Worm (Caenorhabditis elegans): ENCODE data around the gene F18C5.10.
A peak's percentile ranks its signal among the peaks of the same experiment; 100 is the strongest.

Gene F18C5.10

DNA sequence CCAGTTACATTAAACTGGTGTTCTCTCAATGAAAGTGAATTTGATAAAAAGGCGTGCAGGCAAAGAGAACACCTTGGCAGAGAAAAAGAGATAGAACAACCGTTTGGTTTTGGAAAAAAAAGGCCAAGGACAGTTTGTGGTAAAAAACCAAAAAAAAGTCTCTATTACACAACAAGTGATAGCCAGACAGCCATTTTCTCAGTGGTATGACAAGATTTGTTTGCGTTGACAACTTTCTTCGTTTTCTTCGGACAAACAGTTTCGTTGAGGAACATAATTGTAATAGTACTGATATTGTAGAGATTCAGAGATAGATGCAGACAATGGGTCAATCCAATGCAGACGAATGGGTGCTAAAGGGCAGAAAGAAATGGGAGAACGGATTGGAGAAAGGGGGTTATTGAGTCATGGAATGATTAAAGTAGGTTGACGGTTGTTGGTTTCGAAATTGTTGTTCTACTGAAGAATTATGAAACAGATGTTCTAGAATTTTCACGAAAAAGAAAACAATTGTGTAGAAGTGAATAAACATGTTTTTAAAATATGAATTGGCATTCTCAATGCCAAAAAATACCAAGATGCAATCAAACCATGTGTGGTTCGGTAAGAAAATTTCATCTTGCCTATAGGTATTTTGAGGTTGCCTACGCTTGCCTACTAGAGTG is 1.1 kb upstream of the F18C5.10 start (continued):
- no peak for TF ChIP-seq hrde-1 (tag; optimal IDR thresholded peaks at IDR 0.05; ENCODE audit: borderline replicate concordance)
- TF ChIP-seq egl-44 (GFP tag; IDR thresholded peaks at IDR 0.05): no peak
- TF ChIP-seq ztf-6 (GFP tag; IDR thresholded peaks at IDR 0.05): no peak
- no peak for TF ChIP-seq F39B2.1 (GFP tag; IDR thresholded peaks at IDR 0.05)
- no peak for TF ChIP-seq F52B5.7 (tag; optimal IDR thresholded peaks at IDR 0.05)
- no peak for TF ChIP-seq nfyb-1 (GFP tag; IDR thresholded peaks at IDR 0.05)
- peak; percentile 80 for TF ChIP-seq lin-40 (tag; optimal IDR thresholded peaks at IDR 0.05)
- no peak for TF ChIP-seq zim-3 (tag; optimal IDR thresholded peaks at IDR 0.05)
- TF ChIP-seq Y53F4B.3 (GFP tag; IDR thresholded peaks at IDR 0.05): no peak
- TF ChIP-seq ceh-100 (GFP tag; IDR thresholded peaks at IDR 0.05): no peak
- TF ChIP-seq F37B4.10 (GFP tag; IDR thresholded peaks at IDR 0.05): no peak
- TF ChIP-seq Y53G8AR.9 (GFP tag; conservative IDR thresholded peaks at IDR 0.05): no peak
- TF ChIP-seq attf-5 (GFP tag; optimal IDR thresholded peaks at IDR 0.05): no peak

DNA sequence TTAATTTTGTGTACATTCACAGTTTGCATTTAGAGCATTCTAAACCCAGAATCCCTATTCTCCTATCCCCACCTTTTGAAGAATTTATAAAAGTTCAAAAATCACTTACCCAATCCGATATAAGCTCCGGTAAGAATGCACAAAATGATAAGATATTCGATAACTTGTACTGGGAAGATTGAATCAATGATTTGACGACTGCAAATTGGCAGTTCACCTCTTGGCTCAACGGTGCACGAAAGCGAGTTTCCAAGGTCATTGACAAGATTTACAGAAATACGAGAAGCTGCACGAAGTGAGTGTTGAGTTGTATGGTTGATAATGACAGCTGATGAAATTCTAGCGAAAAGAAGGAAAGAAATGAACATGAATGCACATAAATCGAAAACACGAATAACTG is 953 bp downstream of the F18C5.10 start:
- no peak for TF ChIP-seq mcd-1 (GFP tag; IDR thresholded peaks at IDR 0.05)
- TF ChIP-seq him-1 (tag; optimal IDR thresholded peaks at IDR 0.05): no peak
- TF ChIP-seq ceh-91 (GFP tag; IDR thresholded peaks at IDR 0.05): no peak
- TF ChIP-seq madf-6 (GFP tag; IDR thresholded peaks at IDR 0.05): no peak

DNA sequence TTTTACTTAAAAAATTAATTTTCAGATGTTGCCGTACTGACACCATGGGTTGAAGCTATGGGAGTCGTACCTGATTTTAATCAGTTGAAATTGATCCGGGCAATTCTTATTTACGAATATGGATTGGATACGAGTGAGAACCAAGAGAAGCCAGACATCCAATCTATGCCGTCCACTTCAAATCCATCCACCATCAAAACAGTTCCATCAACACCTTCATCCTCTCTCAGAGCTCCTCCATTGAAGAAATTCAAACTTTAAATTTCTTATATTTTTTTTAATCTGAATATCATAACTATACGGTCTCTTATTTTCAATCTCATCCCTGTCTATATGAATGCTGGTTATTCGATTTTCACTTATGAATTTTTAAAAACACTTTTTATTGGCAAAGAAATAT is 2.4 kb downstream of the F18C5.10 start:
- TF ChIP-seq sdz-38 (tag; optimal IDR thresholded peaks at IDR 0.05) (no peak), K11D2.4 (GFP tag; IDR thresholded peaks at IDR 0.05) (0 out of 2 replicates have a peak, but pooled peaks have one; percentile 41), tbp1 (GFP tag; optimal IDR thresholded peaks at IDR 0.05) (peak; percentile 10), nhr-27 (tag; optimal IDR thresholded peaks at IDR 0.05) (no peak), lir-1 (GFP tag; conservative IDR thresholded peaks at IDR 0.05) (peak; percentile 34; the same call in 1 of the 2 replicates), C17E4.6 (GFP tag; IDR thresholded peaks at IDR 0.05) (0 out of 2 replicates have a peak, but pooled peaks have one; percentile 7), tlf-1 (GFP tag; optimal IDR thresholded peaks at IDR 0.05) (peak; percentile 28), ztf-18 (tag; optimal IDR thresholded peaks at IDR 0.05) (no peak), dox-1 (GFP tag; IDR thresholded peaks at IDR 0.05) (0 out of 2 replicates have a peak, but pooled peaks have one; percentile 18), hlh-26 (GFP tag; conservative IDR thresholded peaks at IDR 0.05) (no peak), ceh-91 (GFP tag; IDR thresholded peaks at IDR 0.05) (no peak), hmg-1.2 (GFP tag; IDR thresholded peaks at IDR 0.05) (peak; percentile 26; the same call in 1 of the 2 replicates), Y53G8AR.9 (GFP tag; conservative IDR thresholded peaks at IDR 0.05) (peak; percentile 79), nfyb-1 (GFP tag; IDR thresholded peaks at IDR 0.05) (peak; percentile 73), bed-2 (GFP tag; IDR thresholded peaks at IDR 0.05) (no peak), mel-28 (tag; optimal IDR thresholded peaks at IDR 0.05; ENCODE audit: borderline replicate concordance) (peak; percentile 52), ama-1 (optimal IDR thresholded peaks at IDR 0.05) (peak; percentile 75), ama-1 (GFP tag; optimal IDR thresholded peaks at IDR 0.05) (no peak), Y95B8A.8 (GFP tag; IDR thresholded peaks at IDR 0.05) (0 out of 2 replicates have a peak, but pooled peaks have one; percentile 27), pbrm-1 (GFP tag; IDR thresholded peaks at IDR 0.05) (0 out of 2 replicates have a peak, but pooled peaks have one; percentile 32), repo-1 (tag; optimal IDR thresholded peaks at IDR 0.05) (peak; percentile 64), ekl-4 (GFP tag; IDR thresholded peaks at IDR 0.05) (peak; percentile 60), cebp-1 (GFP tag; IDR thresholded peaks at IDR 0.05) (0 out of 2 replicates have a peak, but pooled peaks have one; percentile 29), cebp-1 (tag; optimal IDR thresholded peaks at IDR 0.05) (peak; percentile 59), rpc-1 (optimal IDR thresholded peaks at IDR 0.05) (no peak), rpc-1 (tag; optimal IDR thresholded peaks at IDR 0.05) (no peak), ceh-58 (GFP tag; IDR thresholded peaks at IDR 0.05) (no peak), hsf-1 (GFP tag; IDR thresholded peaks at IDR 0.05) (no peak), B0019.2 (GFP tag; conservative IDR thresholded peaks at IDR 0.05) (0 out of 2 replicates have a peak, but pooled peaks have one; percentile 16)
